Fruit fly (Drosophila melanogaster) whole organism, adult: ENCODE measurements around the gene aay.

ENCODE experiments used
- CG12768 ChIP-seq: fragments of 200-800 bp; sonication (Bioruptor generic); optimal IDR thresholded peaks from 2 replicates; lab custom pipeline; 2017; ENCODE audit warnings: missing biosample characterization, missing genetic modification characterization, mild to moderate bottlenecking, moderate library complexity, missing genetic modification reagents
- CG33017 ChIP-seq: fragments of 200-800 bp; sonication (Bioruptor generic); optimal IDR thresholded peaks from 2 replicates; lab custom pipeline; 2018; ENCODE audit warnings: missing biosample characterization, mild to moderate bottlenecking, missing genetic modification characterization, moderate library complexity
- CG5204 ChIP-seq: fragments of 200-800 bp; sonication (Bioruptor generic); optimal IDR thresholded peaks from 2 replicates; lab custom pipeline; 2016; ENCODE audit warnings: missing biosample characterization, missing genetic modification characterization
- CG7045 ChIP-seq: fragments of 200-800 bp; sonication (Bioruptor generic); optimal IDR thresholded peaks from 2 replicates; lab custom pipeline; 2017; ENCODE audit warnings: missing biosample characterization, mild to moderate bottlenecking, missing genetic modification characterization
- Clk ChIP-seq: fragments of 200-800 bp; sonication (Bioruptor generic); optimal IDR thresholded peaks from 2 replicates; lab custom pipeline; 2017; ENCODE audit warnings: missing biosample characterization, missing genetic modification characterization
- Crg-1 ChIP-seq: fragments of 200-800 bp; sonication (Bioruptor generic); optimal IDR thresholded peaks from 2 replicates; lab custom pipeline; 2016; ENCODE audit warnings: missing biosample characterization, missing genetic modification characterization
- Hr96 ChIP-seq: fragments of 200-800 bp; sonication (Bioruptor generic); optimal IDR thresholded peaks from 2 replicates; lab custom pipeline; 2016; ENCODE audit warnings: missing biosample characterization, missing genetic modification characterization
- Mnt ChIP-seq: fragments of 200-800 bp; sonication (Bioruptor generic); optimal IDR thresholded peaks from 2 replicates; lab custom pipeline; 2016; ENCODE audit warnings: missing biosample characterization, mild to moderate bottlenecking, missing genetic modification characterization
- cnc ChIP-seq, 2 experiments: fragments of >200 bp; optimal IDR thresholded peaks; 2 replicates each; lab custom pipeline; 2017
- toe ChIP-seq: fragments of 200-800 bp; sonication (Bioruptor generic); optimal IDR thresholded peaks from 2 replicates; lab custom pipeline; 2016; ENCODE audit warnings: missing biosample characterization, missing genetic modification characterization

DNA sequence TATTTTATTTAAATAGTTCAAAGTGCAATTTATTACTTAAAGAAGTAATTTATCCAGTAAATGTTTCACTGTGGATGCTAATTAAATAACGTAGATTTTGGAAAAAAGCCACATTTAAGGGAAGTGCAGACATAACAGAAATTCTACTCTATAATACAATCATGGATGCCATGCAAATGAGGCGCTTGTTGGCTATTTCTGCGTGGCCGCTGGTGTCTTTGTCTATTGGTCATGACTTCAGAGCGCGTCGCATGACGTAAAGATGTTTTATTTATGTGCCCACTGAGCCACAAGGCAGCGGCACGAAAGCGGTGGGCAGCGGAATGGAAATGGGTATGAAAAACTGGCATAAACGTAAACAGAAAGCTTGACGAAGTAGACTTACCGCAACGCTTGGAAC is 2.8 kb downstream of the aay start:
- TF ChIP-seq CG7045 (GFP tag; lab: Kevin White, UChicago) (no peak), CG5204 (no peak), Crg-1 (GFP tag; lab: Kevin White, UChicago) (no peak), Clk (GFP tag; lab: Kevin White, UChicago) (no peak), toe (GFP tag; lab: Kevin White, UChicago) (no peak), cnc (optimal IDR thresholded peaks at IDR 0.05; lab: Kevin White, UChicago) (no peak), Mnt (GFP tag; lab: Kevin White, UChicago) (no peak), Hr96 (GFP tag; lab: Kevin White, UChicago) (no peak), CG12768 (GFP tag; lab: Kevin White, UChicago) (no peak), CG33017 (tag; lab: Kevin White, UChicago) (no peak)
